Fruit fly (Drosophila melanogaster) S2 (cell line): ENCODE measurements around the gene chif.

Source experiments
- CG8478 ChIP-seq: fragments of >200 bp; optimal IDR thresholded peaks from 2 replicates; lab custom pipeline; 2018
- CTCF ChIP-seq, 2 experiments: fragments of >200 bp; optimal IDR thresholded peaks; 2 replicates each; lab custom pipeline; 2018

dm6 chr2L:16380973-16381372 is 28.5 kb upstream of the chif start:
- TF ChIP-seq CG8478 (lab: Kevin White, UChicago), result no peak
- no peak for TF ChIP-seq CTCF (optimal IDR thresholded peaks at IDR 0.05; lab: Kevin White, UChicago)
